Worm (Caenorhabditis elegans): ENCODE results near the gene egl-23.

The egl-23 gene

ce11 chrIV:13988781-13989180 lies at the start of gene egl-23:
Gene egl-23, plus strand, starts transcription at chrIV:13989081.
- TF ChIP-seq unc-62 (GFP tag; optimal IDR thresholded peaks at IDR 0.05): no peak

ce11 chrIV:13940847-13941246 lies 48.0 kb upstream of the egl-23 start:
- TF ChIP-seq unc-62 (GFP tag; optimal IDR thresholded peaks at IDR 0.05): no peak

- no peak for TF ChIP-seq unc-62 (GFP tag; optimal IDR thresholded peaks at IDR 0.05)
These were observed 47.2 kb upstream of the egl-23 start for ce11 chrIV:13941640-13942039.

ce11 chrIV:13945188-13945587 lies 43.7 kb upstream of the egl-23 start:
- no peak for TF ChIP-seq unc-62 (GFP tag; optimal IDR thresholded peaks at IDR 0.05)

- no peak for TF ChIP-seq unc-62 (GFP tag; optimal IDR thresholded peaks at IDR 0.05)
These were observed 34.9 kb upstream of the egl-23 start for ce11 chrIV:13953974-13954373.

- no peak for TF ChIP-seq unc-62 (GFP tag; optimal IDR thresholded peaks at IDR 0.05)
These were observed 34.3 kb upstream of the egl-23 start for ce11 chrIV:13954578-13954977.

- TF ChIP-seq unc-62 (GFP tag; optimal IDR thresholded peaks at IDR 0.05): no peak
These were observed 9.0 kb upstream of the egl-23 start, which contains the start of gene dnbp-1 for ce11 chrIV:13979797-13980459. Gene dnbp-1, minus strand, starts transcription at chrIV:13979847.

- TF ChIP-seq unc-62 (GFP tag; optimal IDR thresholded peaks at IDR 0.05): no peak
These were observed 6.5 kb upstream of the egl-23 start, which contains the start of gene gei-18 for ce11 chrIV:13982425-13982824. Gene gei-18, minus strand, starts transcription at chrIV:13982525.

- no peak for TF ChIP-seq unc-62 (GFP tag; optimal IDR thresholded peaks at IDR 0.05)
These were observed 4.8 kb upstream of the egl-23 start, which contains the start of gene tor-2 for ce11 chrIV:13984041-13984440. Gene tor-2, minus strand, starts transcription at chrIV:13984141.

- no peak for TF ChIP-seq unc-62 (GFP tag; optimal IDR thresholded peaks at IDR 0.05)
These were observed 3.2 kb upstream of the egl-23 start, which contains the start of gene tor-1 for ce11 chrIV:13985705-13986104. Gene tor-1, minus strand, starts transcription at chrIV:13985805.

ce11 chrIV:13989875-13990274 lies 994 bp downstream of the egl-23 start:
- no peak for TF ChIP-seq unc-62 (GFP tag; optimal IDR thresholded peaks at IDR 0.05)

- no peak for TF ChIP-seq unc-62 (GFP tag; optimal IDR thresholded peaks at IDR 0.05)
These were observed 12.9 kb downstream of the egl-23 start for ce11 chrIV:14001782-14002181.

ce11 chrIV:14008709-14009108 lies 19.8 kb downstream of the egl-23 start:
- no peak for TF ChIP-seq unc-62 (GFP tag; optimal IDR thresholded peaks at IDR 0.05)

ce11 chrIV:14013692-14014091 lies 24.8 kb downstream of the egl-23 start:
- TF ChIP-seq unc-62 (GFP tag; optimal IDR thresholded peaks at IDR 0.05): no peak

- no peak for TF ChIP-seq unc-62 (GFP tag; optimal IDR thresholded peaks at IDR 0.05)
These were observed 27.0 kb downstream of the egl-23 start, which contains the start of gene srw-63 for ce11 chrIV:14015844-14016243. Gene srw-63, minus strand, starts transcription at chrIV:14015944.

ce11 chrIV:14019883-14020282 lies 31.0 kb downstream of the egl-23 start, which contains the start of the genes irld-56 and irld-55:
Gene irld-56, minus strand, starts transcription at chrIV:14019983.
Gene irld-55, plus strand, starts transcription at chrIV:14020198.
- TF ChIP-seq unc-62 (GFP tag; optimal IDR thresholded peaks at IDR 0.05): no peak

Measured in whole organism, dauer.